Worm (Caenorhabditis elegans): ENCODE measurements around the gene Y40H7A.10.

Y40H7A.10 gene

ce11 chrIV:15165602-15166001 lies 49.8 kb downstream of the Y40H7A.10 start:
- no peak for TF ChIP-seq cog-1 (tag; optimal IDR thresholded peaks at IDR 0.05)
- no peak for TF ChIP-seq ztf-29 (GFP tag; IDR thresholded peaks at IDR 0.05)
- no peak for TF ChIP-seq T22C8.4 (GFP tag; IDR thresholded peaks at IDR 0.05)
- TF ChIP-seq ref-1 (GFP tag; conservative IDR thresholded peaks at IDR 0.05): no peak
- TF ChIP-seq klf-2 (GFP tag; conservative IDR thresholded peaks at IDR 0.05): no peak
- TF ChIP-seq med-1 (GFP tag; optimal IDR thresholded peaks at IDR 0.05; ENCODE audit: insufficient read depth): no peak
- TF ChIP-seq ztf-23 (GFP tag; IDR thresholded peaks at IDR 0.05): no peak
- TF ChIP-seq tab-1 (GFP tag; IDR thresholded peaks at IDR 0.05): no peak
- no peak for TF ChIP-seq flt-1 (GFP tag; IDR thresholded peaks at IDR 0.05)
